Fruit fly (Drosophila melanogaster) whole organism, embryonic: ENCODE measurements around the gene lilli.

Experiments
- CG10209 ChIP-seq: fragments of 200-800 bp; sonication (Bioruptor generic); optimal IDR thresholded peaks from 3 replicates; lab custom pipeline; 2017; ENCODE audit warnings: missing biosample characterization, mild to moderate bottlenecking, missing genetic modification characterization, missing genetic modification reagents
- CG1024 ChIP-seq: fragments of 200-800 bp; sonication (Bioruptor generic); IDR thresholded peaks from 2 replicates; pipeline ENCODE4 v1.3.6; 2022; ENCODE audit warnings: missing biosample characterization, missing genetic modification characterization
- CG10366 ChIP-seq: fragments of 200-800 bp; sonication (Bioruptor generic); IDR thresholded peaks from 2 replicates; pipeline ENCODE4 v1.3.6; 2022; ENCODE audit warnings: missing biosample characterization, missing genetic modification characterization
- CG10959 ChIP-seq: fragments of 200-800 bp; sonication (Bioruptor generic); IDR thresholded peaks from 2 replicates; pipeline ENCODE4 v1.3.6; 2022; ENCODE audit warnings: missing biosample characterization, missing genetic modification characterization
- CG11247 ChIP-seq: fragments of 200-800 bp; sonication (Bioruptor generic); IDR thresholded peaks from 2 replicates; pipeline ENCODE4 v1.3.6; 2022; ENCODE audit warnings: missing biosample characterization, missing genetic modification characterization
- CG11456 ChIP-seq: fragments of 200-800 bp; sonication (Bioruptor generic); IDR thresholded peaks from 3 replicates; pipeline ENCODE4 v1.3.6; 2022; ENCODE audit warnings: missing biosample characterization, missing genetic modification characterization
- CG12659 ChIP-seq: fragments of 200-800 bp; sonication (Bioruptor generic); optimal IDR thresholded peaks from 3 replicates; lab custom pipeline; 2017; ENCODE audit warnings: mild to moderate bottlenecking, missing biosample characterization, missing genetic modification reagents, missing genetic modification characterization
- CG13894 ChIP-seq: fragments of 200-800 bp; sonication (Bioruptor generic); optimal IDR thresholded peaks from 3 replicates; lab custom pipeline; 2018; ENCODE audit warnings: missing biosample characterization, mild to moderate bottlenecking, missing genetic modification characterization, moderate library complexity
- CG14965 ChIP-seq: fragments of 200-800 bp; sonication (Bioruptor generic); optimal IDR thresholded peaks from 2 replicates; lab custom pipeline; 2016; ENCODE audit warnings: missing biosample characterization, missing genetic modification characterization, borderline replicate concordance
- CG1602 ChIP-seq: fragments of 200-800 bp; sonication (Bioruptor generic); optimal IDR thresholded peaks from 3 replicates; lab custom pipeline; 2016; ENCODE audit warnings: missing biosample characterization, missing genetic modification characterization
- CG1647 ChIP-seq: fragments of 200-800 bp; sonication (Bioruptor generic); optimal IDR thresholded peaks from 3 replicates; lab custom pipeline; 2016; ENCODE audit warnings: missing biosample characterization, missing genetic modification characterization
- CG16813 ChIP-seq: fragments of 200-800 bp; sonication (Bioruptor generic); IDR thresholded peaks from 3 replicates; pipeline ENCODE4 v1.3.6; 2022; ENCODE audit warnings: missing biosample characterization, missing genetic modification characterization; ENCODE audit not compliant: partially characterized antibody
- CG17802 ChIP-seq: fragments of 200-800 bp; sonication (Bioruptor generic); optimal IDR thresholded peaks from 2 replicates; lab custom pipeline; 2018; ENCODE audit warnings: missing biosample characterization, mild to moderate bottlenecking, missing genetic modification characterization, moderate library complexity
- CG1832 ChIP-seq: fragments of 200-800 bp; sonication (Bioruptor generic); optimal IDR thresholded peaks from 2 replicates; lab custom pipeline; 2017; ENCODE audit warnings: missing biosample characterization, mild to moderate bottlenecking, missing genetic modification characterization, inconsistent platforms
- CG2120 ChIP-seq: fragments of 200-800 bp; sonication (Bioruptor generic); optimal IDR thresholded peaks from 3 replicates; lab custom pipeline; 2016; ENCODE audit warnings: missing biosample characterization, missing genetic modification characterization
- CG2202 ChIP-seq: fragments of 200-800 bp; sonication (Bioruptor generic); optimal IDR thresholded peaks from 2 replicates; lab custom pipeline; 2018; ENCODE audit warnings: missing biosample characterization, mild to moderate bottlenecking, missing genetic modification characterization
- CG30020 ChIP-seq: fragments of 200-800 bp; optimal IDR thresholded peaks from 2 replicates; lab custom pipeline; 2019; ENCODE audit warnings: missing biosample characterization, mild to moderate bottlenecking, missing genetic modification characterization, moderate library complexity
- CG32532 ChIP-seq: fragments of 200-800 bp; sonication (Bioruptor generic); IDR thresholded peaks from 2 replicates; pipeline ENCODE4 v1.3.6; 2022; ENCODE audit warnings: missing biosample characterization, missing genetic modification characterization
- CG4820 ChIP-seq: fragments of 200-800 bp; sonication (Bioruptor generic); optimal IDR thresholded peaks from 3 replicates; lab custom pipeline; 2016; ENCODE audit warnings: missing biosample characterization, missing genetic modification characterization
- CG7271 ChIP-seq: fragments of 200-800 bp; sonication (Bioruptor generic); optimal IDR thresholded peaks from 2 replicates; lab custom pipeline; 2018; ENCODE audit warnings: missing biosample characterization, mild to moderate bottlenecking, missing genetic modification characterization, moderate library complexity
- CG8290 ChIP-seq, 3 experiments: fragments of 200-800 bp; sonication (Bioruptor generic); optimal IDR thresholded peaks; 2 replicates each; lab custom pipeline; 2016 to 2019; ENCODE audit warnings: missing biosample characterization in 3 of 3, missing genetic modification characterization in 3 of 3, mild to moderate bottlenecking in 2 of 3, moderate library complexity in 1 of 3
- Fer1 ChIP-seq: fragments of 200-800 bp; sonication (Bioruptor generic); optimal IDR thresholded peaks from 2 replicates; lab custom pipeline; 2017; ENCODE audit warnings: missing biosample characterization, mild to moderate bottlenecking, missing genetic modification characterization
- Hr3 ChIP-seq: fragments of 200-800 bp; sonication (Bioruptor generic); optimal IDR thresholded peaks from 3 replicates; lab custom pipeline; 2016; ENCODE audit warnings: missing biosample characterization, missing genetic modification characterization
- Hr51 ChIP-seq, 2 experiments: fragments of 200-800 bp; sonication (Bioruptor generic); optimal IDR thresholded peaks; 2 replicates in 1 of 2; 3 replicates in 1 of 2; lab custom pipeline; 2016 to 2018; ENCODE audit warnings: missing biosample characterization in 2 of 2, missing genetic modification characterization in 2 of 2, mild to moderate bottlenecking in 1 of 2, moderate library complexity in 1 of 2
- Lim3 ChIP-seq: fragments of 200-800 bp; sonication (Bioruptor generic); IDR thresholded peaks from 2 replicates; pipeline ENCODE4 v1.3.6; 2022; ENCODE audit warnings: missing biosample characterization, missing genetic modification characterization
- Nf-YA ChIP-seq: fragments of 200-800 bp; sonication (Bioruptor generic); IDR thresholded peaks from 2 replicates; pipeline ENCODE4 v1.3.6; 2022; ENCODE audit warnings: missing biosample characterization, missing genetic modification characterization
- NfI ChIP-seq: fragments of 200-800 bp; sonication (Bioruptor generic); optimal IDR thresholded peaks from 3 replicates; lab custom pipeline; 2018; ENCODE audit warnings: missing biosample characterization, mild to moderate bottlenecking, missing genetic modification characterization, moderate library complexity
- Sox100B ChIP-seq: fragments of 200-800 bp; sonication (Bioruptor generic); optimal IDR thresholded peaks from 3 replicates; lab custom pipeline; 2018; ENCODE audit warnings: missing biosample characterization, mild to moderate bottlenecking, missing genetic modification characterization
- Spps ChIP-seq: fragments of 200-800 bp; sonication (Bioruptor generic); optimal IDR thresholded peaks from 2 replicates; lab custom pipeline; 2018; ENCODE audit warnings: missing biosample characterization, mild to moderate bottlenecking, missing genetic modification characterization
- al ChIP-seq: fragments of 200-800 bp; sonication (Bioruptor generic); IDR thresholded peaks from 2 replicates; pipeline ENCODE4 v1.3.6; 2022; ENCODE audit warnings: missing biosample characterization, missing genetic modification characterization
- aop ChIP-seq: fragments of 200-800 bp; sonication (Bioruptor generic); IDR thresholded peaks from 2 replicates; pipeline ENCODE4 v1.3.6; 2022; ENCODE audit warnings: missing biosample characterization, missing genetic modification characterization
- ara ChIP-seq: fragments of 200-800 bp; sonication (Bioruptor generic); IDR thresholded peaks from 2 replicates; pipeline ENCODE4 v1.3.6; 2022; ENCODE audit warnings: missing biosample characterization, missing genetic modification characterization
- crc ChIP-seq: fragments of 200-800 bp; sonication (Bioruptor generic); optimal IDR thresholded peaks from 2 replicates; lab custom pipeline; 2016; ENCODE audit warnings: missing biosample characterization, missing genetic modification characterization
- esg ChIP-seq: fragments of 200-800 bp; sonication (Bioruptor generic); conservative IDR thresholded peaks from 2 replicates; pipeline ENCODE4 v1.3.6; 2022; ENCODE audit warnings: missing biosample characterization, missing genetic modification characterization
- gt ChIP-seq: fragments of 200-800 bp; sonication (Bioruptor generic); IDR thresholded peaks from 2 replicates; pipeline ENCODE4 v1.3.6; 2022; ENCODE audit warnings: missing biosample characterization, missing genetic modification characterization
- hkb ChIP-seq, 2 experiments: fragments of 200-800 bp in 1 of 2; fragments of >200 bp in 1 of 2; sonication (Bioruptor generic) in 1 of 2; IDR thresholded peaks in 1 of 2; optimal IDR thresholded peaks in 1 of 2; 2 replicates each; pipeline versions ENCODE4 v1.3.6 to Lab custom; 2017 to 2022; ENCODE audit warnings: missing biosample characterization in 1 of 2, missing genetic modification characterization in 1 of 2
- klu ChIP-seq: fragments of 200-800 bp; sonication (Bioruptor generic); IDR thresholded peaks from 2 replicates; pipeline ENCODE4 v1.3.6; 2022; ENCODE audit warnings: missing biosample characterization, missing genetic modification characterization
- lola ChIP-seq, 3 experiments: fragments of >200 bp in 2 of 3; fragments of 200-800 bp in 1 of 3; sonication (Bioruptor generic) in 1 of 3; optimal IDR thresholded peaks; 2 replicates each; lab custom pipeline; 2017 to 2019; ENCODE audit warnings: missing biosample characterization in 3 of 3, missing genetic modification characterization in 3 of 3, mild to moderate bottlenecking in 1 of 3, moderate library complexity in 1 of 3
- odd ChIP-seq: fragments of 200-800 bp; sonication (Bioruptor generic); optimal IDR thresholded peaks from 2 replicates; lab custom pipeline; 2017; ENCODE audit warnings: missing biosample characterization, mild to moderate bottlenecking, missing genetic modification characterization
- pros ChIP-seq: fragments of 200-800 bp; sonication (Bioruptor generic); optimal IDR thresholded peaks from 3 replicates; lab custom pipeline; 2019; ENCODE audit warnings: missing biosample characterization, mild to moderate bottlenecking, missing genetic modification characterization, moderate library complexity
- pum ChIP-seq: fragments of 200-800 bp; sonication (Bioruptor generic); optimal IDR thresholded peaks from 2 replicates; lab custom pipeline; 2016; ENCODE audit warnings: missing biosample characterization, missing genetic modification characterization
- rib ChIP-seq: fragments of 200-800 bp; sonication (Bioruptor generic); IDR thresholded peaks from 2 replicates; pipeline ENCODE4 v1.3.6; 2022; ENCODE audit warnings: missing biosample characterization, missing genetic modification characterization
- row ChIP-seq: fragments of 200-800 bp; sonication (Bioruptor generic); IDR thresholded peaks from 3 replicates; pipeline ENCODE4 v1.3.6; 2022; ENCODE audit warnings: missing biosample characterization, missing genetic modification characterization
- sob ChIP-seq: fragments of 200-800 bp; sonication (Bioruptor generic); IDR thresholded peaks from 2 replicates; pipeline ENCODE4 v1.3.6; 2022; ENCODE audit warnings: missing biosample characterization, missing genetic modification characterization
- sr ChIP-seq: fragments of 200-800 bp; sonication (Bioruptor generic); IDR thresholded peaks from 3 replicates; pipeline ENCODE4 v1.3.6; 2022; ENCODE audit warnings: missing biosample characterization, missing genetic modification characterization
- sug ChIP-seq: fragments of 200-800 bp; optimal IDR thresholded peaks from 2 replicates; lab custom pipeline; 2019; ENCODE audit warnings: missing biosample characterization, mild to moderate bottlenecking, missing genetic modification characterization, moderate library complexity
- tup ChIP-seq: fragments of 200-800 bp; sonication (Bioruptor generic); optimal IDR thresholded peaks from 2 replicates; lab custom pipeline; 2016; ENCODE audit warnings: missing biosample characterization, mild to moderate bottlenecking, missing genetic modification characterization, moderate library complexity
- unc-4 ChIP-seq: fragments of 200-800 bp; sonication (Bioruptor generic); IDR thresholded peaks from 2 replicates; pipeline ENCODE4 v1.3.6; 2022; ENCODE audit warnings: missing biosample characterization, missing genetic modification characterization; ENCODE audit not compliant: partially characterized antibody
- vvl ChIP-seq: fragments of 200-800 bp; sonication (Bioruptor generic); IDR thresholded peaks from 2 replicates; pipeline ENCODE4 v1.3.6; 2022; ENCODE audit warnings: missing biosample characterization, missing genetic modification characterization

The lilli gene

DNA sequence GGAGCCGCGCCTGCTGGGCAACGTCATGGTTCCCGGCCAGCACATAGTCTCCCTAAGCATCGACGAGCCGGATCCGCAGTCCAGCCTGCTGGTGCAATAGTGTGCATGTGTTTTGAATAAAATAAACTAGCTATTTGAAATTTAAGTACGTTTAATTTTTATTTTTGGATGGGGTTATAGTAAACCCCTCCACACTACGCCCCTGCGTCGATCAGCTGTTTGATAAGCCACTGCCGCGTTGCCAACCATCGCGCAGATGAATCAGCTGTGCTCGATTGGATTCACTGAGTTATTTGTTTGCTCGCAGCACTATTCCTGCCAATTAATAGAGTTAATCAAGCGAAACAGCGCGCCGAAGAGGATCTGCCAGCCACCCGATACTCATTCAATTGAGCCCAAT, 6.9 kb upstream of the lilli start, which contains the start of gene RabGGTb (continued):
- TF ChIP-seq CG1024 (GFP tag; lab: Robert Waterston, UW) = peak; percentile 47; the same call in 1 of the 2 replicates
- TF ChIP-seq CG30020 (tag; lab: Kevin White, UChicago) = no peak
- peak; percentile 23 for TF ChIP-seq CG4820 (GFP tag; lab: Kevin White, UChicago)
- peak; percentile 84; the same call in 2 of the 3 replicates for TF ChIP-seq CG11456 (GFP tag; lab: Robert Waterston, UW)
- TF ChIP-seq ara (GFP tag; lab: Robert Waterston, UW) = peak; percentile 65; the same call in 1 of the 2 replicates
- TF ChIP-seq sr = peak; percentile 41; the same call in 2 of the 3 replicates
- no peak for TF ChIP-seq CG1832 (GFP tag; lab: Kevin White, UChicago)
- TF ChIP-seq CG32532 = peak; percentile 86
- TF ChIP-seq NfI (GFP tag; lab: Kevin White, UChicago) = peak; percentile 50
- TF ChIP-seq esg (GFP tag; lab: Robert Waterston, UW) = peak; percentile 32; the same call in 1 of the 2 replicates
- no peak for TF ChIP-seq CG7271
- TF ChIP-seq klu = peak; percentile 33; the same call in 1 of the 2 replicates
- peak; percentile 68 to 75 for TF ChIP-seq Hr51 (GFP tag; optimal IDR thresholded peaks at IDR 0.05; lab: Kevin White, UChicago)
- peak; percentile 31 for TF ChIP-seq sug
- 0 out of 2 replicates have a peak, but pooled peaks have one; percentile 54 for TF ChIP-seq rib (GFP tag; lab: Robert Waterston, UW)
- peak; percentile 41 for TF ChIP-seq CG10209 (GFP tag; lab: Kevin White, UChicago)
- TF ChIP-seq aop (GFP tag; lab: Robert Waterston, UW) = no peak
- TF ChIP-seq CG11247 (GFP tag; lab: Robert Waterston, UW) = peak; percentile 73
- no peak for TF ChIP-seq Sox100B (GFP tag; lab: Kevin White, UChicago)
- peak; percentile 50 for TF ChIP-seq tup (GFP tag; lab: Kevin White, UChicago)
- peak; percentile 80 for TF ChIP-seq CG2120
- TF ChIP-seq sob (GFP tag; lab: Robert Waterston, UW) = peak; percentile 83
- TF ChIP-seq CG10959 = 0 out of 2 replicates have a peak, but pooled peaks have one; percentile 41
- no peak for TF ChIP-seq Lim3 (GFP tag; lab: Robert Waterston, UW)
- TF ChIP-seq CG14965 = no peak
- peak; percentile 17 for TF ChIP-seq CG17802 (tag; lab: Kevin White, UChicago)
- no peak for TF ChIP-seq CG8290 (GFP tag; optimal IDR thresholded peaks at IDR 0.05; lab: Kevin White, UChicago)
- peak in 1 of 2 experiments; percentile 84 for TF ChIP-seq CG8290 (tag; optimal IDR thresholded peaks at IDR 0.05; lab: Kevin White, UChicago)
- peak; percentile 8 for TF ChIP-seq CG2202 (tag; lab: Kevin White, UChicago)
- TF ChIP-seq CG13894 (tag; lab: Kevin White, UChicago) = peak; percentile 5
- peak in 1 of 3 experiments; percentile 12 for TF ChIP-seq lola (GFP tag; optimal IDR thresholded peaks at IDR 0.05; lab: Kevin White, UChicago)
- TF ChIP-seq CG10366 = peak; percentile 68
- peak; percentile 71 for TF ChIP-seq pum
- peak; percentile 33 for TF ChIP-seq Hr3
- TF ChIP-seq row (GFP tag; lab: Robert Waterston, UW) = peak; percentile 92
- peak; percentile 46 for TF ChIP-seq CG12659 (GFP tag; lab: Kevin White, UChicago)
- TF ChIP-seq gt = no peak
- TF ChIP-seq Fer1 (GFP tag; lab: Kevin White, UChicago) = peak; percentile 71
- peak; percentile 48 for TF ChIP-seq CG1647
- TF ChIP-seq CG16813 (GFP tag; lab: Robert Waterston, UW) = 0 out of 3 replicates have a peak, but pooled peaks have one; percentile 17
- no peak for TF ChIP-seq Spps
- peak; percentile 82 for TF ChIP-seq vvl
- peak; percentile 59 for TF ChIP-seq al (GFP tag; lab: Robert Waterston, UW)
- TF ChIP-seq odd (GFP tag; lab: Kevin White, UChicago) = peak; percentile 5
- TF ChIP-seq Nf-YA (GFP tag; lab: Robert Waterston, UW) = no peak
- TF ChIP-seq hkb (optimal IDR thresholded peaks at IDR 0.05; lab: Kevin White, UChicago) = no peak
- peak; percentile 68 for TF ChIP-seq hkb (GFP tag; IDR thresholded peaks at IDR 0.05; lab: Robert Waterston, UW)
- TF ChIP-seq unc-4 (GFP tag; lab: Robert Waterston, UW) = peak; percentile 48
- peak; percentile 26 for TF ChIP-seq crc (GFP tag; lab: Kevin White, UChicago)
- peak; percentile 16 for TF ChIP-seq CG1602 (GFP tag; lab: Kevin White, UChicago)
- TF ChIP-seq pros = no peak
